Fruit fly (Drosophila melanogaster) whole organism, adult: ENCODE results near the gene CG18265.

ENCODE experiments used
- CG11617 ChIP-seq: fragments of 200-800 bp; sonication (Bioruptor generic); optimal IDR thresholded peaks from 2 replicates; lab custom pipeline; 2017; ENCODE audit warnings: mild to moderate bottlenecking, missing biosample characterization, missing genetic modification reagents, missing genetic modification characterization
- CG12768 ChIP-seq: fragments of 200-800 bp; sonication (Bioruptor generic); optimal IDR thresholded peaks from 2 replicates; lab custom pipeline; 2017; ENCODE audit warnings: missing biosample characterization, missing genetic modification characterization, mild to moderate bottlenecking, moderate library complexity, missing genetic modification reagents
- CG14711 ChIP-seq: fragments of 200-800 bp; sonication (Bioruptor generic); optimal IDR thresholded peaks from 2 replicates; lab custom pipeline; 2018; ENCODE audit warnings: missing biosample characterization, mild to moderate bottlenecking, missing genetic modification characterization, moderate library complexity
- CG1620 ChIP-seq: fragments of 200-800 bp; sonication (Bioruptor generic); optimal IDR thresholded peaks from 2 replicates; lab custom pipeline; 2016; ENCODE audit warnings: missing biosample characterization, missing genetic modification characterization
- CG33017 ChIP-seq: fragments of 200-800 bp; sonication (Bioruptor generic); optimal IDR thresholded peaks from 2 replicates; lab custom pipeline; 2018; ENCODE audit warnings: missing biosample characterization, mild to moderate bottlenecking, missing genetic modification characterization, moderate library complexity
- CG5204 ChIP-seq: fragments of 200-800 bp; sonication (Bioruptor generic); optimal IDR thresholded peaks from 2 replicates; lab custom pipeline; 2016; ENCODE audit warnings: missing biosample characterization, missing genetic modification characterization
- CG7045 ChIP-seq: fragments of 200-800 bp; sonication (Bioruptor generic); optimal IDR thresholded peaks from 2 replicates; lab custom pipeline; 2017; ENCODE audit warnings: missing biosample characterization, mild to moderate bottlenecking, missing genetic modification characterization
- CG7101 ChIP-seq: fragments of 200-800 bp; sonication (Bioruptor generic); optimal IDR thresholded peaks from 2 replicates; lab custom pipeline; 2018; ENCODE audit warnings: missing biosample characterization, mild to moderate bottlenecking, missing genetic modification characterization, moderate library complexity
- Clk ChIP-seq: fragments of 200-800 bp; sonication (Bioruptor generic); optimal IDR thresholded peaks from 2 replicates; lab custom pipeline; 2017; ENCODE audit warnings: missing biosample characterization, missing genetic modification characterization
- Crg-1 ChIP-seq: fragments of 200-800 bp; sonication (Bioruptor generic); optimal IDR thresholded peaks from 2 replicates; lab custom pipeline; 2016; ENCODE audit warnings: missing biosample characterization, missing genetic modification characterization
- Hr96 ChIP-seq: fragments of 200-800 bp; sonication (Bioruptor generic); optimal IDR thresholded peaks from 2 replicates; lab custom pipeline; 2016; ENCODE audit warnings: missing biosample characterization, missing genetic modification characterization
- Mnt ChIP-seq: fragments of 200-800 bp; sonication (Bioruptor generic); optimal IDR thresholded peaks from 2 replicates; lab custom pipeline; 2016; ENCODE audit warnings: missing biosample characterization, mild to moderate bottlenecking, missing genetic modification characterization
- bab1 ChIP-seq: fragments of 200-800 bp; sonication (Bioruptor generic); optimal IDR thresholded peaks from 3 replicates; lab custom pipeline; 2019; ENCODE audit warnings: missing biosample characterization, mild to moderate bottlenecking, missing genetic modification characterization, moderate library complexity
- cic ChIP-seq: fragments of 200-800 bp; sonication (Bioruptor generic); optimal IDR thresholded peaks from 2 replicates; lab custom pipeline; 2017; ENCODE audit warnings: missing biosample characterization, mild to moderate bottlenecking, missing genetic modification characterization, moderate library complexity
- cnc ChIP-seq, 2 experiments: fragments of >200 bp; optimal IDR thresholded peaks; 2 replicates each; lab custom pipeline; 2017
- kay ChIP-seq: fragments of 200-800 bp; sonication (Bioruptor generic); peaks from one replicate; lab custom pipeline; 2016; ENCODE audit warnings: missing biosample characterization, missing genetic modification characterization, borderline replicate concordance
- ovo ChIP-seq: fragments of 200-800 bp; sonication (Bioruptor generic); optimal IDR thresholded peaks from 2 replicates; lab custom pipeline; 2016; ENCODE audit warnings: missing biosample characterization, missing genetic modification characterization
- pad ChIP-seq: fragments of 200-800 bp; sonication (Bioruptor generic); optimal IDR thresholded peaks from 3 replicates; lab custom pipeline; 2017; ENCODE audit warnings: missing biosample characterization, missing genetic modification characterization, mild to moderate bottlenecking, moderate library complexity, missing genetic modification reagents
- tj ChIP-seq: fragments of 200-800 bp; sonication (Bioruptor generic); optimal IDR thresholded peaks from 3 replicates; lab custom pipeline; 2017; ENCODE audit warnings: missing biosample characterization, mild to moderate bottlenecking, missing genetic modification characterization, moderate library complexity
- toe ChIP-seq: fragments of 200-800 bp; sonication (Bioruptor generic); optimal IDR thresholded peaks from 2 replicates; lab custom pipeline; 2016; ENCODE audit warnings: missing biosample characterization, missing genetic modification characterization

CG18265 gene

dm6 chr3L:17401411-17401810 is 37.8 kb upstream of the CG18265 start:
- TF ChIP-seq Clk (GFP tag; lab: Kevin White, UChicago): no peak

DNA sequence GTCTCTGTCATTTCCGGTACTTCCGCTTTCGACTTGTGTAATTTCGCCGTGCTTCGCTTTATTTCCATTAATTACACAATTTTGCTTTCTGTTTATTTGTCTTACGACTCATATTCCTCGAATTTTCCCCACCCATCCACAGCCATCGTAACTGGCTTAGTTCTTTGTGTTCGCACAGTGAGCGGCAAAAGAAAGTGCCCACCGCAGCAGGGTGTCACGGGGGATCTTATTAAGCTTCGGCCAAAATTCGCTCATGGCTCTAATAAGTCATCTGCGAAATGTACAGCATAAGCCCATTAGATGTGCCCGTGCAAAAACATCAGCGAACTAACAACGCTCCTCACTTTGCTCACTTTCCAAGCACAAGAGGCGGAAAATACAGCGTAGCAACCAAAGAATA is 36.8 kb upstream of the CG18265 start:
- no peak for TF ChIP-seq toe (GFP tag; lab: Kevin White, UChicago)
- no peak for TF ChIP-seq tj (GFP tag; lab: Kevin White, UChicago)
- TF ChIP-seq CG7045 (GFP tag; lab: Kevin White, UChicago): no peak
- TF ChIP-seq bab1 (GFP tag; lab: Kevin White, UChicago): no peak
- no peak for TF ChIP-seq cnc (optimal IDR thresholded peaks at IDR 0.05; lab: Kevin White, UChicago)
- no peak for TF ChIP-seq CG5204 (GFP tag; lab: Kevin White, UChicago)
- no peak for TF ChIP-seq CG1620
- no peak for TF ChIP-seq Clk (GFP tag; lab: Kevin White, UChicago)
- no peak for TF ChIP-seq CG14711 (tag; lab: Kevin White, UChicago)
- TF ChIP-seq CG33017 (tag; lab: Kevin White, UChicago): no peak
- TF ChIP-seq ovo: no peak
- no peak for TF ChIP-seq Crg-1
- TF ChIP-seq cic: no peak
- TF ChIP-seq CG11617 (GFP tag; lab: Kevin White, UChicago): no peak
- no peak for TF ChIP-seq CG7101

- TF ChIP-seq Hr96 (GFP tag; lab: Kevin White, UChicago): no peak
- no peak for TF ChIP-seq CG11617 (GFP tag; lab: Kevin White, UChicago)
- no peak for TF ChIP-seq toe (GFP tag; lab: Kevin White, UChicago)
- no peak for TF ChIP-seq bab1 (GFP tag; lab: Kevin White, UChicago)
Measured at dm6 chr3L:17403268-17403667, 35.9 kb upstream of the CG18265 start.

dm6 chr3L:17404646-17405045 is 34.6 kb upstream of the CG18265 start:
- TF ChIP-seq ovo (no peak), cnc (optimal IDR thresholded peaks at IDR 0.05; lab: Kevin White, UChicago) (no peak), CG7045 (GFP tag; lab: Kevin White, UChicago) (no peak), CG7101 (no peak), CG14711 (tag; lab: Kevin White, UChicago) (no peak), tj (GFP tag; lab: Kevin White, UChicago) (no peak), Crg-1 (no peak), bab1 (GFP tag; lab: Kevin White, UChicago) (no peak), Clk (GFP tag; lab: Kevin White, UChicago) (no peak), toe (GFP tag; lab: Kevin White, UChicago) (no peak), CG11617 (GFP tag; lab: Kevin White, UChicago) (no peak), Hr96 (GFP tag; lab: Kevin White, UChicago) (no peak), cic (no peak), CG12768 (no peak), CG33017 (tag; lab: Kevin White, UChicago) (no peak), CG5204 (GFP tag; lab: Kevin White, UChicago) (no peak), Mnt (GFP tag; lab: Kevin White, UChicago) (no peak)

dm6 chr3L:17407073-17407472 is 32.1 kb upstream of the CG18265 start:
- no peak for TF ChIP-seq tj (GFP tag; lab: Kevin White, UChicago)
- no peak for TF ChIP-seq kay (GFP tag; lab: Kevin White, UChicago)
- no peak for TF ChIP-seq cnc (optimal IDR thresholded peaks at IDR 0.05; lab: Kevin White, UChicago)
- no peak for TF ChIP-seq cic
- no peak for TF ChIP-seq CG7101
- no peak for TF ChIP-seq Clk (GFP tag; lab: Kevin White, UChicago)
- TF ChIP-seq pad (GFP tag; lab: Kevin White, UChicago): no peak
- TF ChIP-seq Crg-1: no peak
- no peak for TF ChIP-seq CG33017 (tag; lab: Kevin White, UChicago)
- no peak for TF ChIP-seq CG14711 (tag; lab: Kevin White, UChicago)
- TF ChIP-seq ovo: no peak
- TF ChIP-seq Mnt (GFP tag; lab: Kevin White, UChicago): no peak
- TF ChIP-seq CG5204 (GFP tag; lab: Kevin White, UChicago): no peak
- no peak for TF ChIP-seq toe (GFP tag; lab: Kevin White, UChicago)
- no peak for TF ChIP-seq CG12768

- TF ChIP-seq CG7045 (GFP tag; lab: Kevin White, UChicago): no peak
- no peak for TF ChIP-seq cnc (optimal IDR thresholded peaks at IDR 0.05; lab: Kevin White, UChicago)
- no peak for TF ChIP-seq ovo
- no peak for TF ChIP-seq CG12768
- no peak for TF ChIP-seq bab1 (GFP tag; lab: Kevin White, UChicago)
- TF ChIP-seq cic: no peak
- no peak for TF ChIP-seq CG11617 (GFP tag; lab: Kevin White, UChicago)
- no peak for TF ChIP-seq pad (GFP tag; lab: Kevin White, UChicago)
- TF ChIP-seq CG33017 (tag; lab: Kevin White, UChicago): no peak
- TF ChIP-seq Mnt (GFP tag; lab: Kevin White, UChicago): no peak
Measured at dm6 chr3L:17407480-17408093, 31.6 kb upstream of the CG18265 start.

- TF ChIP-seq bab1 (GFP tag; lab: Kevin White, UChicago) (no peak), tj (GFP tag; lab: Kevin White, UChicago) (peak; percentile 54)
Measured at dm6 chr3L:17411273-17411672, 27.9 kb upstream of the CG18265 start.
